Fruit fly (Drosophila melanogaster) whole organism: ENCODE measurements around the gene BobA.

Source experiments
- CG8478 ChIP-seq: fragments of >200 bp; optimal IDR thresholded peaks from 2 replicates; lab custom pipeline; 2018; ENCODE audit warnings: inconsistent platforms
- Dll ChIP-seq: fragments of >200 bp; optimal IDR thresholded peaks from 2 replicates; lab custom pipeline; 2017
- EcR ChIP-seq, 2 experiments: fragments of >200 bp; optimal IDR thresholded peaks; 2 replicates each; lab custom pipeline; 2017; ENCODE audit warnings: missing biosample characterization in 2 of 2, missing genetic modification characterization in 2 of 2, missing genetic modification reagents in 2 of 2
- pan ChIP-seq: fragments of >200 bp; optimal IDR thresholded peaks from 2 replicates; lab custom pipeline; 2017
- psq ChIP-seq: fragments of >200 bp; optimal IDR thresholded peaks from 2 replicates; lab custom pipeline; 2017
- usp ChIP-seq: fragments of >200 bp; optimal IDR thresholded peaks from 2 replicates; lab custom pipeline; 2017; ENCODE audit warnings: missing biosample characterization, missing genetic modification characterization, mixed read lengths

DNA sequence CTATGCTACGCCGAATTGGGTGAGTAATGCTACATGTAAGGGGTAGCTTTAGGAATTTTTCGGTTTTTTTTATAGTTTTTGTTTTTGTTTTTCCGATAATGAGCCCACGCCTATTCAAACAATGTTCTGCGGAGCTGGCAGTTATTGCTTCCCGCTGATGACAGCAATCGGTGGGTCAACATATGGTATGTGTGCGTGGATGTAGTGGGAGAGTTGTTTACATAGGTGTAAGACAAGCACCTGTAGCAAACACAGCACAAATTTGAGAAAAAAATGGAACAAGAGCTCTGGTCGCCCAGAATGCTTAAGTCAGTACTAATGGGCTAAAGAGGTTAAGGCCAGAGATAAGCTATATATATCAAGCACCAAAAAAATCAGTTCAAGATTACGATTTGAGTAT is 42.3 kb upstream of the BobA start:
- no peak for TF ChIP-seq psq
- TF ChIP-seq pan (lab: Kevin White, UChicago) = no peak
- TF ChIP-seq Dll (lab: Kevin White, UChicago) = no peak
- no peak for TF ChIP-seq CG8478 (lab: Kevin White, UChicago)
- no peak for TF ChIP-seq usp (GFP tag; lab: Kevin White, UChicago)
- no peak for TF ChIP-seq EcR (GFP tag; optimal IDR thresholded peaks at IDR 0.05; lab: Kevin White, UChicago)
